Worm (Caenorhabditis elegans) whole organism, mixed stage, embryonic: Measurements from ENCODE around the gene F44E7.4.

Source experiments
- blmp-1 ChIP-seq: fragments of 150-350 bp; optimal IDR thresholded peaks from 2 replicates; lab custom pipeline; 2014; ENCODE audit warnings: missing biosample characterization, missing genetic modification characterization
- ceh-39 ChIP-seq: fragments of 150-350 bp; optimal IDR thresholded peaks from 2 replicates; lab custom pipeline; 2014; ENCODE audit warnings: missing biosample characterization, missing genetic modification characterization
- ceh-83 ChIP-seq: fragments of 200-800 bp; sonication (Bioruptor generic); optimal IDR thresholded peaks from 2 replicates; lab custom pipeline; 2018; ENCODE audit warnings: mild to moderate bottlenecking, missing genetic modification characterization, missing compliant biosample characterization
- ces-1 ChIP-seq: fragments of 150-350 bp; optimal IDR thresholded peaks from 2 replicates; lab custom pipeline; 2014; ENCODE audit warnings: missing biosample characterization, missing genetic modification reagents, missing genetic modification characterization
- cnd-1 ChIP-seq: fragments of 200-800 bp; sonication (Bioruptor generic); optimal IDR thresholded peaks from 2 replicates; lab custom pipeline; 2018; ENCODE audit warnings: mild to moderate bottlenecking, missing genetic modification characterization, missing compliant biosample characterization
- elt-1 ChIP-seq: sonication (generic microtip); optimal IDR thresholded peaks from 2 replicates; lab custom pipeline; 2017; ENCODE audit warnings: missing genetic modification characterization, mild to moderate bottlenecking, missing compliant biosample characterization, antibody characterized with exemption, moderate library complexity, borderline replicate concordance; ENCODE audit not compliant: insufficient read depth
- elt-3 ChIP-seq: fragments of 150-350 bp; optimal IDR thresholded peaks from 2 replicates; lab custom pipeline; 2014; ENCODE audit warnings: missing biosample characterization, missing genetic modification characterization
- flh-1 ChIP-seq: fragments of 200-800 bp; sonication (Bioruptor generic); optimal IDR thresholded peaks from 2 replicates; lab custom pipeline; 2018; ENCODE audit warnings: mild to moderate bottlenecking, missing genetic modification characterization, moderate library complexity, missing compliant biosample characterization
- ham-2 ChIP-seq: fragments of 200-800 bp; sonication (Bioruptor generic); optimal IDR thresholded peaks from 2 replicates; lab custom pipeline; 2018; ENCODE audit warnings: mild to moderate bottlenecking, missing genetic modification characterization, missing compliant biosample characterization
- hlh-1 ChIP-seq: fragments of 150-350 bp; optimal IDR thresholded peaks from 2 replicates; lab custom pipeline; 2014; ENCODE audit warnings: missing biosample characterization, missing genetic modification reagents, missing genetic modification characterization
- lin-13 ChIP-seq: fragments of 150-350 bp; optimal IDR thresholded peaks from 2 replicates; lab custom pipeline; 2014; ENCODE audit warnings: missing biosample characterization, missing genetic modification characterization
- lsy-2 ChIP-seq: fragments of 150-350 bp; optimal IDR thresholded peaks from 2 replicates; lab custom pipeline; 2014; ENCODE audit warnings: missing biosample characterization, missing genetic modification characterization
- mab-5 ChIP-seq: fragments of 150-350 bp; optimal IDR thresholded peaks from 2 replicates; lab custom pipeline; 2014; ENCODE audit warnings: missing biosample characterization, missing genetic modification characterization
- mep-1 ChIP-seq: fragments of 150-350 bp; optimal IDR thresholded peaks from 2 replicates; lab custom pipeline; 2017; ENCODE audit warnings: missing biosample characterization, missing genetic modification reagents, missing genetic modification characterization, inconsistent platforms
- mls-2 ChIP-seq: sonication (generic microtip); optimal IDR thresholded peaks from 2 replicates; lab custom pipeline; 2016; ENCODE audit warnings: mild to moderate bottlenecking, missing genetic modification characterization, moderate library complexity, missing compliant biosample characterization
- nhr-12 ChIP-seq: fragments of 150-350 bp; optimal IDR thresholded peaks from 2 replicates; lab custom pipeline; 2014; ENCODE audit warnings: missing biosample characterization, missing genetic modification characterization
- nhr-2 ChIP-seq: fragments of 150-350 bp; optimal IDR thresholded peaks from 2 replicates; lab custom pipeline; 2014; ENCODE audit warnings: missing biosample characterization, missing genetic modification characterization
- nhr-237 ChIP-seq: fragments of 150-350 bp; optimal IDR thresholded peaks from 2 replicates; lab custom pipeline; 2014; ENCODE audit warnings: missing biosample characterization, missing genetic modification characterization
- nhr-28 ChIP-seq: fragments of 150-350 bp; optimal IDR thresholded peaks from 2 replicates; lab custom pipeline; 2014; ENCODE audit warnings: missing biosample characterization, missing genetic modification characterization
- nhr-76 ChIP-seq: sonication (generic microtip); optimal IDR thresholded peaks from 2 replicates; lab custom pipeline; 2017; ENCODE audit warnings: missing biosample characterization, missing genetic modification characterization
- pha-4 ChIP-seq: fragments of 150-350 bp; optimal IDR thresholded peaks from 2 replicates; lab custom pipeline; 2018; ENCODE audit warnings: missing biosample characterization, missing genetic modification reagents, missing genetic modification characterization
- sem-2 ChIP-seq: fragments of 200-800 bp; sonication (Bioruptor generic); optimal IDR thresholded peaks from 2 replicates; lab custom pipeline; 2018; ENCODE audit warnings: mild to moderate bottlenecking, missing genetic modification characterization, missing compliant biosample characterization
- snpc-4 ChIP-seq: fragments of 150-350 bp; optimal IDR thresholded peaks from 2 replicates; lab custom pipeline; 2014; ENCODE audit warnings: missing biosample characterization, missing genetic modification characterization
- sptf-1 ChIP-seq: sonication (generic microtip); optimal IDR thresholded peaks from 2 replicates; lab custom pipeline; 2017; ENCODE audit warnings: mild to moderate bottlenecking, missing genetic modification characterization, moderate library complexity, missing compliant biosample characterization
- tbx-8 ChIP-seq: fragments of 200-800 bp; sonication (Bioruptor generic); optimal IDR thresholded peaks from 2 replicates; lab custom pipeline; 2018; ENCODE audit warnings: mild to moderate bottlenecking, missing genetic modification characterization, moderate library complexity, missing compliant biosample characterization
- unc-120 ChIP-seq: sonication (generic microtip); optimal IDR thresholded peaks from 2 replicates; lab custom pipeline; 2017; ENCODE audit warnings: missing genetic modification characterization, missing compliant biosample characterization; ENCODE audit not compliant: poor library complexity, severe bottlenecking
- unc-39 ChIP-seq: fragments of 150-350 bp; optimal IDR thresholded peaks from 2 replicates; lab custom pipeline; 2014; ENCODE audit warnings: missing biosample characterization, missing genetic modification characterization
- unc-62 ChIP-seq: fragments of 150-350 bp; optimal IDR thresholded peaks from 2 replicates; lab custom pipeline; 2014; ENCODE audit warnings: missing biosample characterization, missing genetic modification reagents, missing genetic modification characterization
- zip-8 ChIP-seq: fragments of 150-350 bp; optimal IDR thresholded peaks from 2 replicates; lab custom pipeline; 2014; ENCODE audit warnings: missing biosample characterization, missing genetic modification characterization
- ztf-11 ChIP-seq: fragments of 150-350 bp; optimal IDR thresholded peaks from 2 replicates; lab custom pipeline; 2014; ENCODE audit warnings: missing biosample characterization, missing genetic modification characterization

F44E7.4 gene

DNA sequence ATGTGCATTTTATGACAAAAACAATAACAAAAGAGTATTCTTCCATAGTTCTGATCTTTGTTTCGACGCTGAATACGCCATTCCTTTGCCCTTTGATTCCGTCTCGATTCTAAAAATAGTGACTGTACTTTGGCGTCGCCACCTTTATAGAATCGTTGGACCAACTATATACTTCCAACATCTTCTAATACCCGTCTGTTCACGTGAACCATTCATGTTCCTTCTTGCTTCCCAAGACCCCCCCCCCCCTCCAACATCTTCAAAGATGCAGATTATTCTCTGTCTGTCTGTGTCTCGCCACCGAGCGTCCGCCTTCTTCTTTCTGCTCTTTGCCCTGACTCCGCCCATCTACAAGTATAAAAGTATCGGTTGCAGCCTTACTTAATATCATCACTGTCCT lies 6.8 kb downstream of the F44E7.4 start:
- no peak for TF ChIP-seq tbx-8
- no peak for TF ChIP-seq mab-5 (tag; lab: Kevin White, UChicago)
- no peak for TF ChIP-seq elt-1 (tag; lab: Kevin White, UChicago)
- no peak for TF ChIP-seq zip-8 (tag; lab: Kevin White, UChicago)
- no peak for TF ChIP-seq nhr-28 (tag; lab: Kevin White, UChicago)
- TF ChIP-seq nhr-237 (tag; lab: Kevin White, UChicago): no peak
- no peak for TF ChIP-seq blmp-1
- no peak for TF ChIP-seq flh-1 (GFP tag; lab: Kevin White, UChicago)
- no peak for TF ChIP-seq unc-120 (tag; lab: Kevin White, UChicago)
- no peak for TF ChIP-seq elt-3
- TF ChIP-seq sptf-1 (tag; lab: Kevin White, UChicago): no peak
- TF ChIP-seq sem-2 (GFP tag; lab: Kevin White, UChicago): no peak
- no peak for TF ChIP-seq mep-1 (tag; lab: Kevin White, UChicago)

DNA sequence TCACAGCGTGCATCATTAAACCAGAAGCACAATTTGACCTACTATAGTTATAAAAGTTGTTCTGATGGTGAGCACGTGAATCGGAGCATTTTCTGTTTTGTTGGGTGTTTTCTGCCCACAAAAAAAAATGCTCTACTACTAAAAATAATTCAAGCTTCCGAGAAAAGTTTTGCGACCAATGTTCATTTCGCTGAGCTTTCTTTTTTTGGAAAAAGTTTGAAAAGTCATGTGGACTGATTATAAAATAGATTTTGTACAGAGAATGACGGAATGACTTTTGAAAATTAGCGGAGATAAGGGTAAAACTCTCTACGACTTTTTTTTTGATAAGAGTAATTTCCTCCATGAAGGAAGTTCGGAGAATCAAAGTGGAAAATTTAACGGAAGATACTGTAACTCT lies 7.3 kb downstream of the F44E7.4 start:
- TF ChIP-seq ztf-11 (tag; lab: Kevin White, UChicago): no peak

ce11 chrV:5768292-5768695 lies 8.5 kb downstream of the F44E7.4 start:
- TF ChIP-seq hlh-1 (no peak), nhr-2 (no peak), lsy-2 (tag; lab: Kevin White, UChicago) (no peak), nhr-12 (no peak), unc-120 (tag; lab: Kevin White, UChicago) (no peak), sem-2 (GFP tag; lab: Kevin White, UChicago) (no peak), ham-2 (no peak), tbx-8 (no peak), nhr-237 (tag; lab: Kevin White, UChicago) (no peak), snpc-4 (tag; lab: Kevin White, UChicago) (no peak), lin-13 (tag; lab: Kevin White, UChicago) (no peak), pha-4 (tag; lab: Kevin White, UChicago) (no peak), mab-5 (tag; lab: Kevin White, UChicago) (no peak)

- no peak for TF ChIP-seq ceh-39 (tag; lab: Kevin White, UChicago)
- TF ChIP-seq ham-2: no peak
- TF ChIP-seq nhr-237 (tag; lab: Kevin White, UChicago): no peak
- TF ChIP-seq, all 35 proteins: peak for 0
Observed at ce11 chrV:5765081-5765480, 11.7 kb downstream of the F44E7.4 start, which contains the start of gene pgph-2. Gene pgph-2, plus strand, starts transcription at chrV:5765127.

DNA sequence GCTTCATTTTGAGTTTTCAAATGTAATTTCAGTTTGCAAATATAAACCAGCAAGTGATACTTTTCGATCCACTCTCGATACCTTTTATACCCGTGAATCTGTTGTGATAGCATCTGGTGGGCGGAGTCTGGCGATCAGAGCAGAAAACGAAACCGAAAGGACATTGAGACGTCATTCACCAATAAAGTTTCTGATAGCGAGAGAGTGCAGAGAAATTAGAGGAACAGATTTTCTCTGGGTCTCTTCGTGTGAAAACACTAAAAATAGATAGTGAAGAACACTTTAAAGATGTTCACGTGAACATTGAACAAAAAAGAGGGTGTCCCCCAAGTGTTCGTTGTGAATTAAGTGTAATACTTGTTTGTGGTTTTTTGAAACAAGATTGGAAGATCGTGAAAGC lies 13.0 kb downstream of the F44E7.4 start, which contains the start of gene pgph-3:
TSS of gene pgph-3 (minus strand) at position 60 of the 400 bp plus-strand sequence.
- TF ChIP-seq blmp-1 (peak; percentile 46), tbx-8 (no peak), ceh-39 (tag; lab: Kevin White, UChicago) (no peak), sem-2 (GFP tag; lab: Kevin White, UChicago) (no peak), unc-39 (tag; lab: Kevin White, UChicago) (no peak), ces-1 (GFP tag; lab: Kevin White, UChicago) (no peak), lin-13 (tag; lab: Kevin White, UChicago) (no peak), unc-120 (tag; lab: Kevin White, UChicago) (peak; percentile 40)

DNA sequence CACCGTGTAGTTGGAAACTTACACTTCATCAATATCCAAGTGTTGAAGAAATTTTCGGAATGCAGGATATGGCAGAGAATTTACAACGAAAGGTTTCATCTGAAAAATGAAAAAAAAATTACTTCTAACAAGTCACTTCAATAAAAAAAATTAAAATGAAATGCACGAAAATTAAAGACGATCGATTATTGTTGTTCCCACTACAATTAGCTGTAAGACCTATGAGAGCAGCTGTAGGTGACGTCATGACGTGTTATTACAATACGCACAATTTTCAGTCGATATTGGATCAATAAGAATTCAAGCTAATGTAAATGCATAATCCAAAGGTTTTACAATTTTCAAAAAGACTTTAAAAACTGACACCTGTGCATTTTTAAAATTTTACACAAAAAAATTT lies 16.6 kb downstream of the F44E7.4 start, which contains the start of gene C53A3.1:
TSS of gene C53A3.1 (minus strand) at position 101 of the 400 bp plus-strand sequence.
- TF ChIP-seq unc-120 (tag; lab: Kevin White, UChicago) (no peak), hlh-1 (no peak), mab-5 (tag; lab: Kevin White, UChicago) (no peak), unc-39 (tag; lab: Kevin White, UChicago) (no peak), lsy-2 (tag; lab: Kevin White, UChicago) (no peak), ceh-83 (no peak), nhr-2 (no peak), nhr-28 (tag; lab: Kevin White, UChicago) (no peak)

DNA sequence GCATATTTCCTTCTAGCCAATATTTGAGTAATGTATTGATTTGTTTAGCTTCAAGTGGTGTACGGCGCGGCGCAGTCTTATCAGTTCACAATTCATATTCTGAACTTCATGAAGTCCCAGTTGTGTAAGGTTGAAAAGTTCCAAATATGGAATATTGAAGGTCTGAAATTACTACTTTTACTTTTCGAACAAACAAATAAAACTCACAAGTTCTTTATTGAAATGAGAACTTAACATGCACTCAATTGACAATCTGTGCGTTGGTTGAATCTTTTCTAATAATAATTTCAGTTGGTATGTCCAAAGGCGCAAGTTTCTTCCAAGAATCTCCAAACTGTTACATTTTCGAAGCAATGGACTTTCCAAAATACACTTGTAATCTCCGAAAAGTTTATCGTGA lies 18.0 kb downstream of the F44E7.4 start, which contains the start of gene C53A3.4:
TSS of gene C53A3.4 (minus strand) at position 101 of the 400 bp plus-strand sequence.
- no peak for TF ChIP-seq flh-1 (GFP tag; lab: Kevin White, UChicago)
- no peak for TF ChIP-seq unc-62 (GFP tag; lab: Kevin White, UChicago)
- no peak for TF ChIP-seq nhr-28 (tag; lab: Kevin White, UChicago)
- TF ChIP-seq hlh-1: no peak
- TF ChIP-seq cnd-1: no peak
- no peak for TF ChIP-seq mls-2
- no peak for TF ChIP-seq nhr-76 (tag; lab: Kevin White, UChicago)
- TF ChIP-seq blmp-1: no peak
- TF ChIP-seq snpc-4 (tag; lab: Kevin White, UChicago): no peak
